Worm (Caenorhabditis elegans): ENCODE results near the gene dnj-16.
A peak's percentile ranks its signal among the peaks of the same experiment; 100 is the strongest.

dnj-16 gene

DNA sequence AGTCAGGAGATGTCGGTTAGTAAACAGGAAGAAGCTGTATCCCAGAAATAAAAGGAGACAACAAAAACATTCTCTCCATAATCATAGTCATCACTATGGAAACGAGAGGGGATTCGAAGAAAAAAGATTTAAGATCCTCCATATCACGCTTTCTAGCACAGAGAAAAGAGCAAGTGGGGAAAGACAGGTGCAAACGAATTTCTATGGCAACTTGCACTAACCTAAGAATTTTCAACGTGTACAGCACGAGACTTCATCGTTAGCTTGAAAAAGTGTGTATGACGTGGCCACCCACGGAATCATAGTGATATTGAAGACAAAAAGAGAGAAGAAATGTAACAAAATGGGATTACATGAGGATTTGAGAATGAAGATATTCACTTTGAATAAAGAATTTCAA is 29.9 kb downstream of the dnj-16 start:
- TF ChIP-seq fkh-4 (tag; optimal IDR thresholded peaks at IDR 0.05; ENCODE audit: borderline replicate concordance) (no peak), egl-27 (tag; optimal IDR thresholded peaks at IDR 0.05) (no peak), F16B12.6 (tag; optimal IDR thresholded peaks at IDR 0.05) (no peak), nhr-84 (tag; optimal IDR thresholded peaks at IDR 0.05) (no peak), ceh-88 (GFP tag; IDR thresholded peaks at IDR 0.05) (no peak), zip-4 (GFP tag; optimal IDR thresholded peaks at IDR 0.05) (no peak), lin-35 (GFP tag; optimal IDR thresholded peaks at IDR 0.05) (no peak), lin-15B (tag; optimal IDR thresholded peaks at IDR 0.05) (no peak), ztf-11 (tag; optimal IDR thresholded peaks at IDR 0.05) (no peak), pax-3 (tag; optimal IDR thresholded peaks at IDR 0.05) (peak; percentile 70), hlh-4 (tag; optimal IDR thresholded peaks at IDR 0.05) (peak; percentile 2), aly-2 (tag; optimal IDR thresholded peaks at IDR 0.05) (no peak), zag-1 (tag; optimal IDR thresholded peaks at IDR 0.05) (no peak), nhr-71 (tag; optimal IDR thresholded peaks at IDR 0.05) (peak; percentile 61), ztf-4 (tag; optimal IDR thresholded peaks at IDR 0.05) (peak; percentile 24), unc-130 (tag; optimal IDR thresholded peaks at IDR 0.05) (no peak), tlp-1 (tag; optimal IDR thresholded peaks at IDR 0.05) (no peak), mab-9 (GFP tag; IDR thresholded peaks at IDR 0.05) (no peak), sox-4 (tag; optimal IDR thresholded peaks at IDR 0.05) (peak; percentile 20), dpl-1 (GFP tag; optimal IDR thresholded peaks at IDR 0.05) (no peak), unc-30 (tag; optimal IDR thresholded peaks at IDR 0.05) (no peak), xbp-1 (tag; optimal IDR thresholded peaks at IDR 0.05) (no peak), lsy-2 (tag; optimal IDR thresholded peaks at IDR 0.05) (no peak), hpl-2 (GFP tag; optimal IDR thresholded peaks at IDR 0.05) (no peak), nhr-19 (GFP tag; conservative IDR thresholded peaks at IDR 0.05) (no peak), Y116A8C.19 (tag; optimal IDR thresholded peaks at IDR 0.05; ENCODE audit: borderline replicate concordance) (no peak), nhr-47 (tag; optimal IDR thresholded peaks at IDR 0.05) (peak; percentile 60), alr-1 (tag; optimal IDR thresholded peaks at IDR 0.05; ENCODE audit: borderline replicate concordance) (no peak), irx-1 (tag; optimal IDR thresholded peaks at IDR 0.05) (no peak), sptf-1 (tag; optimal IDR thresholded peaks at IDR 0.05) (no peak), ceh-63 (GFP tag; optimal IDR thresholded peaks at IDR 0.05) (no peak), ceh-90 (tag; optimal IDR thresholded peaks at IDR 0.05) (no peak), tbx-2 (tag; optimal IDR thresholded peaks at IDR 0.05) (no peak), skn-1 (tag; optimal IDR thresholded peaks at IDR 0.05) (no peak), efl-3 (GFP tag; optimal IDR thresholded peaks at IDR 0.05) (no peak), fkh-8 (tag; optimal IDR thresholded peaks at IDR 0.05) (peak; percentile 90), jun-1 (tag; optimal IDR thresholded peaks at IDR 0.05) (no peak), nhr-237 (tag; optimal IDR thresholded peaks at IDR 0.05) (no peak), elt-2 (tag; optimal IDR thresholded peaks at IDR 0.05) (no peak), ama-1 (optimal IDR thresholded peaks at IDR 0.05) (no peak), unc-98 (GFP tag; IDR thresholded peaks at IDR 0.05) (no peak), dsc-1 (tag; optimal IDR thresholded peaks at IDR 0.05) (peak; percentile 79), ceh-82 (tag; optimal IDR thresholded peaks at IDR 0.05) (no peak), nhr-20 (tag; optimal IDR thresholded peaks at IDR 0.05) (no peak), unc-62 (GFP tag; optimal IDR thresholded peaks at IDR 0.05) (no peak)

DNA sequence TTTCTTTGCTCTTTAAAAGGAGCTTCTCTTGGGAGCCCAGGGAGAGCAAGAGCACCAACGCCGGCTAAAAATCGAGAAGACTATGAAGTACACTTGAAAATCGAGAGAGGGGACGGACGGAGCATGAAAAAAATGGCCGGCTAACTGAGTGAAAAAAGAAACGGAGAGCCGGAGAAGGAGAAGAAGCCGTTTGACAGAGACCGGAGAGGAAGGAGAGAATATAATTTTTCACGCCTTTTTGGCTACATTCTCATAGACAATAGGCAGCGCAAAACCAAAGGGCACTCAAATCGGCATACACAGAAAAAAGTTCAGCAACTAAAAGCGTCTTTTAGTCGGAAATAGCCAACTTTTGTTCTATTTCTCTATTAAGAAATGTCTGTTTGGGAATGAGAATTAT is 30.6 kb downstream of the dnj-16 start:
- no peak for TF ChIP-seq hpl-2 (GFP tag; optimal IDR thresholded peaks at IDR 0.05)
- TF ChIP-seq egl-27 (tag; optimal IDR thresholded peaks at IDR 0.05), result no peak
- no peak for TF ChIP-seq efl-1 (optimal IDR thresholded peaks at IDR 0.05)
- TF ChIP-seq efl-1 (GFP tag; optimal IDR thresholded peaks at IDR 0.05 in 1 of 2), result peak in 1 of 2 experiments; percentile 21
- TF ChIP-seq hlh-4 (tag; optimal IDR thresholded peaks at IDR 0.05), result no peak
- TF ChIP-seq lin-14 (GFP tag; optimal IDR thresholded peaks at IDR 0.05), result peak; percentile 45
- no peak for TF ChIP-seq ceh-90 (tag; optimal IDR thresholded peaks at IDR 0.05)
- no peak for TF ChIP-seq nhr-71 (tag; optimal IDR thresholded peaks at IDR 0.05)
